Fruit fly (Drosophila melanogaster) whole organism, wandering third instar larva: ENCODE data around the gene CG8476.

Experiments
- Hnf4 ChIP-seq: fragments of 200-800 bp; sonication (Bioruptor generic); optimal IDR thresholded peaks from 2 replicates; lab custom pipeline; 2016; ENCODE audit warnings: missing biosample characterization, mild to moderate bottlenecking, missing genetic modification characterization
- Hr78 ChIP-seq: fragments of >200 bp; optimal IDR thresholded peaks from 2 replicates; lab custom pipeline; 2017; ENCODE audit warnings: missing biosample characterization, missing genetic modification characterization
- Rel ChIP-seq, 2 experiments: fragments of 200-800 bp; sonication (Bioruptor generic) in 1 of 2; optimal IDR thresholded peaks; 2 replicates in 1 of 2; 3 replicates in 1 of 2; lab custom pipeline; 2016 to 2019; ENCODE audit warnings: mild to moderate bottlenecking in 2 of 2, missing biosample characterization in 2 of 2, missing genetic modification characterization in 2 of 2, moderate library complexity in 1 of 2
- Vsx2 ChIP-seq: fragments of 200-300, 225-300 bp; sonication (Bioruptor generic); optimal IDR thresholded peaks from 2 replicates; lab custom pipeline; 2018; ENCODE audit warnings: missing biosample characterization, missing genetic modification characterization; ENCODE audit not compliant: partially characterized antibody
- foxo ChIP-seq, 2 experiments: fragments of 200-800 bp; sonication (Bioruptor generic); optimal IDR thresholded peaks; 2 replicates in 1 of 2; 3 replicates in 1 of 2; lab custom pipeline; 2016 to 2017; ENCODE audit warnings: missing biosample characterization in 2 of 2, missing genetic modification characterization in 2 of 2
- fru ChIP-seq: fragments of 200-800 bp; sonication (Bioruptor generic); optimal IDR thresholded peaks from 3 replicates; lab custom pipeline; 2016; ENCODE audit warnings: missing biosample characterization, mild to moderate bottlenecking, missing genetic modification characterization
- jim ChIP-seq: fragments of 175-275, 200-325 bp; sonication (Bioruptor generic); optimal IDR thresholded peaks from 2 replicates; lab custom pipeline; 2016; ENCODE audit warnings: missing biosample characterization, mild to moderate bottlenecking, missing genetic modification characterization
- psq ChIP-seq: fragments of 200-800 bp; sonication (Bioruptor generic); optimal IDR thresholded peaks from 3 replicates; lab custom pipeline; 2017; ENCODE audit warnings: missing biosample characterization, mild to moderate bottlenecking, missing genetic modification characterization, moderate library complexity
- usp ChIP-seq: fragments of >200 bp; optimal IDR thresholded peaks from 2 replicates; lab custom pipeline; 2017; ENCODE audit warnings: missing biosample characterization, missing genetic modification characterization
- woc ChIP-seq: sonication (Bioruptor generic); optimal IDR thresholded peaks from 2 replicates; lab custom pipeline; 2016; ENCODE audit warnings: missing biosample characterization, mild to moderate bottlenecking, missing genetic modification characterization

The CG8476 gene

DNA sequence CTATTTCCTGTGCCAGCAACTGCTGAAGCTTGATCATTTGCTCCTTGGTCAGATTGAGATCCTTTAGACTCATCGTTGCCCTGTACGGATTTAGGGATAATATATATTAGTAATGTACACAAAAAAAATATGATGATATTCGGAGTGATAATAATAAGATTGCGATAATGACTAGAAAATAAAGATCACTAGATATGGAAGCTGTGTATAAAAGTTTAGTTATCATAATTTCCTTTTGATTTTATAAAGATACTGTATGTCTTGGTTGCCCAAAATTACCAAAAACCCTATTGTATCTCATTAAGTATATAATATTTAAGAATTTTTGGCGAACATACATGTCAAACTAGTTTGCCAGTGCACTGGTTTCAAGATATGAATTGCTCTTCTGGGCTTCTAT lies 34.0 kb downstream of the CG8476 start, which contains the start of gene CG8508:
TSS of gene CG8508 (minus strand) at position 101 of the 400 bp plus-strand sequence.
- TF ChIP-seq Vsx2 (GFP tag; lab: Kevin White, UChicago): no peak

DNA sequence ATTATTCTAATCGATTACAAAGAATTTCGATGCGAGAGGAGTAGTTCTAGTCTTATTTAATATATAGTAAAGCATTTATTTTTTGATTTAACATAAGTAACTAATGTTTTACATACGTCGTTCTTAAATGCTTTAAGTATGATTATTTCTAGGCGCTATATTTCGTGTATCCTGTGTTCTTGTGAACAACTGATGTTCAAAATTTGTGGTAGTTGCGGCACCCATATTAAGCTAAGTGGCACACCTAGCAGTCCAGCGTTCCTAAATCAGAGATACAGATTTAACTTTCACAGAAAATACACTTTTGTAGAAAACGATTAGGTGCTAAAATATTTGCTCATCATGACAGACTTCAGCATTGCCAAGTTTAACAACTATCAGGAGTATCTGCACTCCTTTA lies 39.4 kb downstream of the CG8476 start, which contains the start of gene CG8138:
TSS of gene CG8138 (plus strand) at position 301 of the 400 bp plus-strand sequence.
- TF ChIP-seq psq (GFP tag; lab: Kevin White, UChicago) (no peak), Vsx2 (GFP tag; lab: Kevin White, UChicago) (no peak), Hr78 (GFP tag; lab: Kevin White, UChicago) (no peak), jim (no peak), foxo (GFP tag; optimal IDR thresholded peaks at IDR 0.05; lab: Kevin White, UChicago) (no peak), fru (GFP tag; lab: Kevin White, UChicago) (no peak), Rel (GFP tag; optimal IDR thresholded peaks at IDR 0.05; lab: Kevin White, UChicago) (no peak), Rel (tag; optimal IDR thresholded peaks at IDR 0.05; lab: Kevin White, UChicago) (no peak), usp (GFP tag; lab: Kevin White, UChicago) (no peak), Hnf4 (GFP tag; lab: Kevin White, UChicago) (no peak), woc (GFP tag; lab: Kevin White, UChicago) (no peak)
